Fruit fly (Drosophila melanogaster): ENCODE data around the gene CG5676.

DNA sequence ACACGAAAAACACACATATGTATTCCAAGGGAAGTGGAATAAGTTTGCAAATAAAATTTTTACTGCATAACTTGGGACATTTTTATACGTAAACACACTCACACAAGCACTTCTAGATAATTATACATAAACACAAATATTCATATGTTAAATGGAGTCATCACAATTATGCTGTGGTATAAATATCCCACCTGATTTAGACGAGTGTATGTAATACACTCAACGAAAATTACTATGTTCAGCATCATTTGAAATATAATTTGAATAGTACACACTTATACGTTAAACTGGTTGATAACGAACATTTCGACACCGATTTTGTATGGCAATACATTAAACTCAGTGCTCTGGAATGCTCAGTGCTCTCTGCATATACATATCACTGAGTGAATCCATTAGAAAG is 24.6 kb downstream of the CG5676 start:
- TF ChIP-seq rn (GFP tag; IDR thresholded peaks at IDR 0.05): no peak
- no peak for TF ChIP-seq CG34367 (tag; optimal IDR thresholded peaks at IDR 0.05)
- TF ChIP-seq Snoo (tag; optimal IDR thresholded peaks at IDR 0.05): no peak
- TF ChIP-seq CG8159 (tag; optimal IDR thresholded peaks at IDR 0.05): peak; percentile 38
- no peak for TF ChIP-seq fd96Ca (GFP tag; IDR thresholded peaks at IDR 0.05)
- TF ChIP-seq CG15710 (tag; optimal IDR thresholded peaks at IDR 0.05): peak; percentile 10
- TF ChIP-seq Ets98B (GFP tag; IDR thresholded peaks at IDR 0.05): no peak
- TF ChIP-seq CG8301 (tag; optimal IDR thresholded peaks at IDR 0.05): peak; percentile 61
- TF ChIP-seq CG9948 (tag; optimal IDR thresholded peaks at IDR 0.05): peak; percentile 30
- no peak for TF ChIP-seq EcR (GFP tag; optimal IDR thresholded peaks at IDR 0.05)
- peak; percentile 79 for TF ChIP-seq Pif1A (GFP tag; optimal IDR thresholded peaks at IDR 0.05)
- TF ChIP-seq CG13204 (GFP tag; optimal IDR thresholded peaks at IDR 0.05): no peak

Data from whole organism, pupa.